Worm (Caenorhabditis elegans): ENCODE data around the gene R193.1.

The R193.1 gene

ce11 chrX:1124146-1124545 lies 30.6 kb upstream of the R193.1 start, which contains the start of gene C05D9.9:
C05D9.9 (minus strand) TSS chrX:1124246.
- TF ChIP-seq daf-8 (GFP tag; IDR thresholded peaks at IDR 0.05) = no peak
- TF ChIP-seq zfp-2 (tag; optimal IDR thresholded peaks at IDR 0.05) = no peak
- TF ChIP-seq T26A8.4 (GFP tag; IDR thresholded peaks at IDR 0.05) = no peak
- TF ChIP-seq aha-1 (tag) = peak; percentile 88
- no peak for TF ChIP-seq ceh-82 (tag; optimal IDR thresholded peaks at IDR 0.05)
- TF ChIP-seq lin-15B (tag; optimal IDR thresholded peaks at IDR 0.05) = no peak
- peak; percentile 34; the same call in 1 of the 2 replicates for TF ChIP-seq dmd-6 (GFP tag; IDR thresholded peaks at IDR 0.05)
- no peak for TF ChIP-seq ceh-62 (tag; optimal IDR thresholded peaks at IDR 0.05)
- TF ChIP-seq tra-1 (GFP tag; IDR thresholded peaks at IDR 0.05) = 0 out of 2 replicates have a peak, but pooled peaks have one; percentile 10
- TF ChIP-seq hlh-30 (tag; optimal IDR thresholded peaks at IDR 0.05; ENCODE audit: insufficient read depth) = peak; percentile 2
- no peak for TF ChIP-seq hif-1 (tag; optimal IDR thresholded peaks at IDR 0.05)

- no peak for TF ChIP-seq snpc-1.2 (GFP tag; IDR thresholded peaks at IDR 0.05)
- no peak for TF ChIP-seq lim-7 (GFP tag; IDR thresholded peaks at IDR 0.05)
- peak; percentile 88 for TF ChIP-seq php-3 (GFP tag; IDR thresholded peaks at IDR 0.05)
- peak; percentile 42 for TF ChIP-seq hlh-11 (tag; optimal IDR thresholded peaks at IDR 0.05)
- peak; percentile 73 for TF ChIP-seq nhr-28 (tag; optimal IDR thresholded peaks at IDR 0.05)
- no peak for TF ChIP-seq daf-16 (GFP tag; optimal IDR thresholded peaks at IDR 0.05)
- peak; percentile 93 for TF ChIP-seq daf-16 (tag; optimal IDR thresholded peaks at IDR 0.05)
- TF ChIP-seq dve-1 (tag; optimal IDR thresholded peaks at IDR 0.05; ENCODE audit: insufficient read depth) = peak; percentile 62
- peak; percentile 83 for TF ChIP-seq pqm-1 (tag; optimal IDR thresholded peaks at IDR 0.05)
- no peak for TF ChIP-seq nhr-41 (GFP tag; IDR thresholded peaks at IDR 0.05)
These were observed 29.3 kb upstream of the R193.1 start, which contains the start of gene lmp-2 for ce11 chrX:1125426-1125825. lmp-2 (plus strand) TSS chrX:1125615.

ce11 chrX:1126207-1126606 lies 28.5 kb upstream of the R193.1 start:
- peak; percentile 74 for TF ChIP-seq nhr-28 (tag; optimal IDR thresholded peaks at IDR 0.05)
- peak; percentile 35 for TF ChIP-seq aha-1 (tag)
- TF ChIP-seq dmd-6 (GFP tag; IDR thresholded peaks at IDR 0.05) = peak; percentile 52
- no peak for TF ChIP-seq mep-1 (tag; optimal IDR thresholded peaks at IDR 0.05)
- TF ChIP-seq pqm-1 (tag; optimal IDR thresholded peaks at IDR 0.05) = peak; percentile 11
- no peak for TF ChIP-seq daf-16 (GFP tag; optimal IDR thresholded peaks at IDR 0.05)
- no peak for TF ChIP-seq daf-16 (tag; optimal IDR thresholded peaks at IDR 0.05)
- TF ChIP-seq Y75B8A.6 (GFP tag; IDR thresholded peaks at IDR 0.05) = no peak
- peak; percentile 61 for TF ChIP-seq nhr-6 (tag; optimal IDR thresholded peaks at IDR 0.05)

ce11 chrX:1128503-1129036 lies 26.2 kb upstream of the R193.1 start, which contains the start of gene snx-1:
snx-1 (plus strand) TSS chrX:1128986.
- TF ChIP-seq tra-1 (GFP tag; IDR thresholded peaks at IDR 0.05) (0 out of 2 replicates have a peak, but pooled peaks have one; percentile 19), hlh-11 (tag; optimal IDR thresholded peaks at IDR 0.05) (peak; percentile 81), nhr-41 (GFP tag; IDR thresholded peaks at IDR 0.05) (no peak), attf-4 (tag; optimal IDR thresholded peaks at IDR 0.05) (no peak), hlh-30 (tag; optimal IDR thresholded peaks at IDR 0.05; ENCODE audit: insufficient read depth) (peak; percentile 94), egl-27 (tag; optimal IDR thresholded peaks at IDR 0.05) (no peak), F26F4.8 (GFP tag; conservative IDR thresholded peaks at IDR 0.05) (no peak), ceh-28 (tag; optimal IDR thresholded peaks at IDR 0.05) (no peak), dve-1 (tag; optimal IDR thresholded peaks at IDR 0.05; ENCODE audit: insufficient read depth) (peak; percentile 51), T26A8.4 (GFP tag; IDR thresholded peaks at IDR 0.05) (no peak), R02D3.7 (tag; optimal IDR thresholded peaks at IDR 0.05) (no peak), spr-1 (tag; optimal IDR thresholded peaks at IDR 0.05) (no peak), mep-1 (tag; optimal IDR thresholded peaks at IDR 0.05) (peak; percentile 74), zip-2 (tag; optimal IDR thresholded peaks at IDR 0.05) (no peak), egl-43 (GFP tag; IDR thresholded peaks at IDR 0.05) (no peak), lin-39 (tag; optimal IDR thresholded peaks at IDR 0.05) (no peak), zag-1 (tag; optimal IDR thresholded peaks at IDR 0.05) (no peak), ztf-11 (tag; optimal IDR thresholded peaks at IDR 0.05) (no peak), Y5F2A.4 (GFP tag; optimal IDR thresholded peaks at IDR 0.05) (no peak), mes-2 (tag; optimal IDR thresholded peaks at IDR 0.05; ENCODE audit: poor library complexity, severe bottlenecking) (peak; percentile 81), snpc-4 (tag; optimal IDR thresholded peaks at IDR 0.05) (no peak), nhr-237 (tag; optimal IDR thresholded peaks at IDR 0.05) (no peak), F10B5.3 (tag; optimal IDR thresholded peaks at IDR 0.05) (no peak), nhr-6 (tag; optimal IDR thresholded peaks at IDR 0.05) (peak; percentile 74), F37D6.2 (tag; optimal IDR thresholded peaks at IDR 0.05) (no peak), lin-13 (GFP tag; optimal IDR thresholded peaks at IDR 0.05) (no peak), mdl-1 (tag; optimal IDR thresholded peaks at IDR 0.05) (peak; percentile 74 to 94), ztf-7 (tag; optimal IDR thresholded peaks at IDR 0.05) (no peak), dmd-8 (GFP tag; IDR thresholded peaks at IDR 0.05) (no peak)

All from whole organism, L4 larva.